Fruit fly (Drosophila melanogaster): ENCODE measurements around the gene CG14073.

CG14073 gene

DNA sequence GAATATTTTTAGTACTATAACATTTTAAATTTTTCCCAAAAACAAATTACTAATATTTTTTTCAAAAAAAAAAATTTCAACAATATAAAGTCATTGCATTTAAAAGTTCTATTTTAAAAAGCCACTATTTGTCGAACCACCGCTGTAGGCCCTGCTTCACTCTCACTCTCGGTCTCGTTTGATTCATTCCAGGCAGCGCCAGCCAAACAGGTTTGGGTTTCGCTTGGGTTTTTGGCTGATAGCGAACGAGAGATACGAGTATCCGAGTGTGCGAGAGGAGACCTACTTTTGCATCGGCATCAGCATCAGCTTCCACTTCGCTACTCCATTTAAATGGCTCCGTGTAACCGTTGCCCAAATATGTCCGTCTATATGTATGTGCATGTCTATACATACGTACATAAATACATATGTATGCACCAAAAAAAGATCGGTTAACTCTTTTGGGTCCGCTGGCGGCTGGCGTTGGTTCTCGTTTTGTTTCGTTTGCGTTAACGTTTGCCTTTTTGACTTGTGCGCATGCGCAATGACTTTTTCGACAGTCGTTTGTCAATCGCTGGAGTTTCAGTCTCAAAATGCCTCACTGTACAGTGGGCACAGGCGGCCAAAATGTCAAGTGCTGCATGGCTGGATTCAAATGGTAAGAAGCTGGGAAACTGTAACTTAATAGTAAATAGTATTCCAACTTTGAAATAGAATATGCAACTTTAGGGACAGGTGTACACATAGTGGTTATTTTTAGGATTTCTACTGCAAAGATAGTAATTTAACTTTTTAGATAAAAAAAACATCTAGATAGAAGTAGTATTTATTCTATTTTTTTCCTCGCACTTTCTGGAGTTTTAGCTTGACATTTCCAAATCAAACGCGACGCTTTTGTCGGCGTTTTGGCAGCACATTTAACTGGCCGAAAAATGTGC, 51.4 kb downstream of the CG14073 start (continued):
- TF ChIP-seq Tbp (GFP tag; optimal IDR thresholded peaks at IDR 0.05) (no peak), dimm (GFP tag; IDR thresholded peaks at IDR 0.05) (no peak), CG34224 (GFP tag; IDR thresholded peaks at IDR 0.05; ENCODE audit: partially characterized antibody) (no peak), TFAM (GFP tag; optimal IDR thresholded peaks at IDR 0.05) (no peak), CG10979 (tag; optimal IDR thresholded peaks at IDR 0.05) (peak; percentile 41), ci (GFP tag; IDR thresholded peaks at IDR 0.05) (peak; percentile 40; the same call in 1 of the 3 replicates), cas (GFP tag; IDR thresholded peaks at IDR 0.05) (no peak), ash1 (GFP tag; optimal IDR thresholded peaks at IDR 0.05) (no peak), CG30403 (GFP tag; optimal IDR thresholded peaks at IDR 0.05) (peak; percentile 80), Spps (tag; optimal IDR thresholded peaks at IDR 0.05) (no peak), NfI (GFP tag; optimal IDR thresholded peaks at IDR 0.05) (peak; percentile 70), HHEX (GFP tag; optimal IDR thresholded peaks at IDR 0.05) (peak; percentile 65), CG11723 (GFP tag; optimal IDR thresholded peaks at IDR 0.05) (peak; percentile 42), dan (GFP tag; IDR thresholded peaks at IDR 0.05) (no peak), Antp (GFP tag; optimal IDR thresholded peaks at IDR 0.05) (peak; percentile 55), D19B (GFP tag; optimal IDR thresholded peaks at IDR 0.05) (peak; percentile 27), ac (GFP tag; optimal IDR thresholded peaks at IDR 0.05) (no peak), unc-4 (GFP tag; IDR thresholded peaks at IDR 0.05; ENCODE audit: partially characterized antibody) (no peak), esg (GFP tag; conservative IDR thresholded peaks at IDR 0.05) (peak; percentile 62), CG30431 (GFP tag; optimal IDR thresholded peaks at IDR 0.05) (peak; percentile 25), sima (GFP tag; optimal IDR thresholded peaks at IDR 0.05) (no peak), nom (GFP tag; optimal IDR thresholded peaks at IDR 0.05) (no peak), CG8765 (GFP tag; IDR thresholded peaks at IDR 0.05) (no peak), CG33213 (GFP tag; optimal IDR thresholded peaks at IDR 0.05) (peak; percentile 16), CG10431 (GFP tag; optimal IDR thresholded peaks at IDR 0.05) (no peak), CG18011 (GFP tag; optimal IDR thresholded peaks at IDR 0.05) (peak; percentile 48), Fer2 (tag; optimal IDR thresholded peaks at IDR 0.05) (no peak), CG9727 (GFP tag; optimal IDR thresholded peaks at IDR 0.05) (peak; percentile 45), H2.0 (GFP tag; IDR thresholded peaks at IDR 0.05) (peak; percentile 54; the same call in 1 of the 2 replicates), YL-1 (GFP tag; optimal IDR thresholded peaks at IDR 0.05) (no peak), CG3163 (GFP tag; optimal IDR thresholded peaks at IDR 0.05) (no peak), CG17802 (tag; optimal IDR thresholded peaks at IDR 0.05) (no peak), CG11093 (GFP tag; IDR thresholded peaks at IDR 0.05) (peak; percentile 66; the same call in 2 of the 3 replicates), sens (GFP tag) (peak; percentile 89), Ssrp (tag; optimal IDR thresholded peaks at IDR 0.05) (peak; percentile 64), eve (GFP tag; optimal IDR thresholded peaks at IDR 0.05) (peak in 1 of 2 experiments; percentile 88), PHDP (tag; optimal IDR thresholded peaks at IDR 0.05) (peak; percentile 66), CG10267 (tag; optimal IDR thresholded peaks at IDR 0.05) (peak; percentile 42), corto (GFP tag; optimal IDR thresholded peaks at IDR 0.05) (no peak), CG1602 (GFP tag; optimal IDR thresholded peaks at IDR 0.05) (peak; percentile 65), Bgb (GFP tag; IDR thresholded peaks at IDR 0.05; ENCODE audit: partially characterized antibody) (no peak), CG15479 (GFP tag; optimal IDR thresholded peaks at IDR 0.05) (no peak), CG8478 (optimal IDR thresholded peaks at IDR 0.05) (no peak), Fer1 (GFP tag; optimal IDR thresholded peaks at IDR 0.05) (peak; percentile 75), disco-r (GFP tag; optimal IDR thresholded peaks at IDR 0.05) (peak; percentile 2), CG9797 (GFP tag; optimal IDR thresholded peaks at IDR 0.05) (no peak), danr (GFP tag; IDR thresholded peaks at IDR 0.05) (0 out of 2 replicates have a peak, but pooled peaks have one; percentile 26), Myb (GFP tag; optimal IDR thresholded peaks at IDR 0.05) (peak; percentile 34), CG18619 (GFP tag; optimal IDR thresholded peaks at IDR 0.05) (peak; percentile 78)

All from whole organism, embryonic.